Fruit fly (Drosophila melanogaster) whole organism, prepupa: ENCODE data around the gene CG31798.
A peak's percentile ranks its signal among the peaks of the same experiment; 100 is the strongest.

Source experiments
- CG10669 ChIP-seq: fragments of 200-800 bp; sonication (Bioruptor generic); optimal IDR thresholded peaks from 3 replicates; lab custom pipeline; 2018; ENCODE audit warnings: missing biosample characterization, mild to moderate bottlenecking, missing genetic modification characterization, moderate library complexity
- CG11294 ChIP-seq: fragments of 200-800 bp; sonication (Bioruptor generic); IDR thresholded peaks from 2 replicates; pipeline ENCODE4 v1.3.6; 2022; ENCODE audit warnings: missing biosample characterization, missing genetic modification characterization
- CG4318 ChIP-seq: fragments of 200-800 bp; sonication (Bioruptor generic); optimal IDR thresholded peaks from 3 replicates; lab custom pipeline; 2017; ENCODE audit warnings: missing biosample characterization, mild to moderate bottlenecking, missing genetic modification characterization
- CG6792 ChIP-seq: fragments of 200-800 bp; sonication (Bioruptor generic); optimal IDR thresholded peaks from 3 replicates; lab custom pipeline; 2016; ENCODE audit warnings: missing biosample characterization, missing genetic modification characterization
- CG8632 ChIP-seq: fragments of 200-800 bp; sonication (Bioruptor generic); optimal IDR thresholded peaks from 3 replicates; lab custom pipeline; 2016; ENCODE audit warnings: missing biosample characterization, missing genetic modification characterization
- Gug ChIP-seq: fragments of 200-800 bp; sonication (Bioruptor generic); IDR thresholded peaks from 2 replicates; pipeline ENCODE4 v1.3.6; 2022; ENCODE audit warnings: missing biosample characterization, missing genetic modification characterization
- Lpt ChIP-seq: fragments of 200-800 bp; sonication (Bioruptor generic); optimal IDR thresholded peaks from 3 replicates; lab custom pipeline; 2016; ENCODE audit warnings: missing biosample characterization, missing genetic modification characterization
- OdsH ChIP-seq: fragments of 200-800 bp; sonication (Bioruptor generic); optimal IDR thresholded peaks from 3 replicates; lab custom pipeline; 2016; ENCODE audit warnings: missing biosample characterization, missing genetic modification characterization
- Sox15 ChIP-seq: fragments of 200-800 bp; sonication (Bioruptor generic); optimal IDR thresholded peaks from 3 replicates; lab custom pipeline; 2016; ENCODE audit warnings: missing biosample characterization, missing genetic modification characterization
- achi ChIP-seq: fragments of 200-800 bp; sonication (Bioruptor generic); optimal IDR thresholded peaks from 3 replicates; lab custom pipeline; 2016; ENCODE audit warnings: missing biosample characterization, missing genetic modification characterization
- cyc ChIP-seq: fragments of 200-800 bp; sonication (Bioruptor generic); optimal IDR thresholded peaks from 3 replicates; lab custom pipeline; 2016; ENCODE audit warnings: missing biosample characterization, missing genetic modification characterization

- TF ChIP-seq Lpt (no peak), CG10669 (peak; percentile 57), CG11294 (GFP tag; lab: Robert Waterston, UW) (no peak), Sox15 (GFP tag; lab: Kevin White, UChicago) (peak; percentile 41), CG8632 (GFP tag; lab: Kevin White, UChicago) (peak; percentile 71), Gug (GFP tag; lab: Robert Waterston, UW) (peak; percentile 46), cyc (GFP tag; lab: Kevin White, UChicago) (peak; percentile 51), OdsH (GFP tag; lab: Kevin White, UChicago) (peak; percentile 75), CG4318 (peak; percentile 31), CG6792 (peak; percentile 49), achi (GFP tag; lab: Kevin White, UChicago) (peak; percentile 65)
Measured at dm6 chr2L:19364622-19365021, 29.3 kb upstream of the CG31798 start.
